Fruit fly (Drosophila melanogaster) whole organism, embryonic: ENCODE data around the gene nAChRalpha3.

ENCODE experiments used
- Atf6 ChIP-seq: fragments of 200-800 bp; sonication (Bioruptor generic); IDR thresholded peaks from 2 replicates; pipeline ENCODE4 v1.3.6; 2022; ENCODE audit warnings: missing biosample characterization, missing genetic modification characterization
- BEAF-32 ChIP-seq: fragments of 200-800 bp; sonication (Bioruptor generic); optimal IDR thresholded peaks from 3 replicates; lab custom pipeline; 2017; ENCODE audit warnings: missing biosample characterization, missing genetic modification characterization, mild to moderate bottlenecking, moderate library complexity, missing genetic modification reagents
- Blimp-1 ChIP-seq: fragments of 200-800 bp; sonication (Bioruptor generic); optimal IDR thresholded peaks from 3 replicates; lab custom pipeline; 2018; ENCODE audit warnings: missing biosample characterization, missing genetic modification characterization, mild to moderate bottlenecking, moderate library complexity, missing genetic modification reagents
- Bteb2 ChIP-seq: fragments of 200-800 bp; sonication (Bioruptor generic); optimal IDR thresholded peaks from 2 replicates; lab custom pipeline; 2016; ENCODE audit warnings: missing biosample characterization, missing genetic modification characterization
- CG1024 ChIP-seq: fragments of 200-800 bp; sonication (Bioruptor generic); IDR thresholded peaks from 2 replicates; pipeline ENCODE4 v1.3.6; 2022; ENCODE audit warnings: missing biosample characterization, missing genetic modification characterization
- CG10431 ChIP-seq: fragments of 200-800 bp; sonication (Bioruptor generic); optimal IDR thresholded peaks from 3 replicates; lab custom pipeline; 2018; ENCODE audit warnings: missing biosample characterization, mild to moderate bottlenecking, missing genetic modification characterization
- CG12155 ChIP-seq: fragments of 200-800 bp; sonication (Bioruptor generic); optimal IDR thresholded peaks from 3 replicates; lab custom pipeline; 2016; ENCODE audit warnings: missing biosample characterization, missing genetic modification characterization
- CG14860 ChIP-seq: fragments of 200-800 bp; sonication (Bioruptor generic); IDR thresholded peaks from 3 replicates; pipeline ENCODE4 v1.3.6; 2022; ENCODE audit warnings: missing biosample characterization, missing genetic modification characterization; ENCODE audit not compliant: partially characterized antibody
- CG15269 ChIP-seq: fragments of 200-800 bp; sonication (Bioruptor generic); optimal IDR thresholded peaks from 2 replicates; lab custom pipeline; 2018; ENCODE audit warnings: missing biosample characterization, mild to moderate bottlenecking, missing genetic modification characterization, moderate library complexity
- CG15514 ChIP-seq: fragments of 200-800 bp; sonication (Bioruptor generic); optimal IDR thresholded peaks from 3 replicates; lab custom pipeline; 2017; ENCODE audit warnings: missing biosample characterization, missing genetic modification characterization, mild to moderate bottlenecking, moderate library complexity, missing genetic modification reagents
- CG1792 ChIP-seq: fragments of 200-800 bp; sonication (Bioruptor generic); optimal IDR thresholded peaks from 2 replicates; lab custom pipeline; 2016; ENCODE audit warnings: missing biosample characterization, missing genetic modification characterization
- CG18619 ChIP-seq: fragments of 200-800 bp; sonication (Bioruptor generic); optimal IDR thresholded peaks from 3 replicates; lab custom pipeline; 2017; ENCODE audit warnings: missing biosample characterization, mild to moderate bottlenecking, missing genetic modification characterization
- CG2116 ChIP-seq: fragments of 200-800 bp; sonication (Bioruptor generic); optimal IDR thresholded peaks from 3 replicates; lab custom pipeline; 2018; ENCODE audit warnings: missing biosample characterization, mild to moderate bottlenecking, missing genetic modification characterization
- CG2889 ChIP-seq: fragments of 200-800 bp; sonication (Bioruptor generic); IDR thresholded peaks from 3 replicates; pipeline ENCODE4 v1.3.6; 2022; ENCODE audit warnings: missing biosample characterization, missing genetic modification characterization
- CG3163 ChIP-seq: fragments of 200-800 bp; sonication (Bioruptor generic); optimal IDR thresholded peaks from 3 replicates; lab custom pipeline; 2016; ENCODE audit warnings: missing biosample characterization, missing genetic modification characterization
- CG3726 ChIP-seq: fragments of 200-800 bp; sonication (Bioruptor generic); IDR thresholded peaks from 3 replicates; pipeline ENCODE4, ENCODE4 v1.3.6; 2022; ENCODE audit warnings: missing biosample characterization, missing genetic modification characterization
- CG3838 ChIP-seq: fragments of 200-800 bp; sonication (Bioruptor generic); optimal IDR thresholded peaks from 3 replicates; lab custom pipeline; 2016; ENCODE audit warnings: missing biosample characterization, missing genetic modification characterization
- CG43689 ChIP-seq: fragments of 200-800 bp; sonication (Bioruptor generic); IDR thresholded peaks from 2 replicates; pipeline ENCODE4 v1.3.6; 2022; ENCODE audit warnings: missing biosample characterization, missing genetic modification characterization
- Dp ChIP-seq: fragments of 200-800 bp; sonication (Bioruptor generic); optimal IDR thresholded peaks from 2 replicates; lab custom pipeline; 2018; ENCODE audit warnings: missing biosample characterization, mild to moderate bottlenecking, missing genetic modification characterization, moderate library complexity
- E2f2 ChIP-seq: fragments of 200-800 bp; sonication (Bioruptor generic); IDR thresholded peaks from 2 replicates; pipeline ENCODE4 v1.3.6; 2022; ENCODE audit warnings: missing biosample characterization, missing genetic modification characterization
- Gug ChIP-seq: fragments of 200-800 bp; sonication (Bioruptor generic); IDR thresholded peaks from 4 replicates; pipeline ENCODE4 v1.3.6; 2022; ENCODE audit warnings: missing biosample characterization, missing genetic modification characterization
- HLH4C ChIP-seq: fragments of 200-800 bp; sonication (Bioruptor generic); IDR thresholded peaks from 3 replicates; pipeline ENCODE4 v1.3.6; 2022; ENCODE audit warnings: missing biosample characterization, missing genetic modification characterization; ENCODE audit not compliant: partially characterized antibody
- HLHmδ ChIP-seq: fragments of 200-800 bp; sonication (Bioruptor generic); optimal IDR thresholded peaks from 2 replicates; lab custom pipeline; 2018; ENCODE audit warnings: missing biosample characterization, mild to moderate bottlenecking, missing genetic modification characterization, moderate library complexity
- Hey ChIP-seq: fragments of 200-800 bp; sonication (Bioruptor generic); optimal IDR thresholded peaks from 3 replicates; lab custom pipeline; 2018; ENCODE audit warnings: missing biosample characterization, mild to moderate bottlenecking, missing genetic modification characterization
- Hr39 ChIP-seq: fragments of >200 bp; optimal IDR thresholded peaks from 2 replicates; lab custom pipeline; 2017
- Sin3A ChIP-seq: fragments of >200 bp; optimal IDR thresholded peaks from 2 replicates; lab custom pipeline; 2018
- ato ChIP-seq: fragments of 200-800 bp; sonication (Bioruptor generic); IDR thresholded peaks from 2 replicates; pipeline ENCODE4 v1.3.6; 2022; ENCODE audit warnings: missing biosample characterization, missing genetic modification characterization; ENCODE audit not compliant: partially characterized antibody
- bsh ChIP-seq, 2 experiments: fragments of 200-800 bp; sonication (Bioruptor generic); optimal IDR thresholded peaks; 2 replicates each; lab custom pipeline; 2017 to 2018; ENCODE audit warnings: mild to moderate bottlenecking in 2 of 2, missing biosample characterization in 2 of 2, missing genetic modification characterization in 2 of 2, moderate library complexity in 1 of 2
- chinmo ChIP-seq: fragments of 200-800 bp; sonication (Bioruptor generic); IDR thresholded peaks from 4 replicates; pipeline ENCODE4 v1.3.6; 2022; ENCODE audit warnings: missing biosample characterization, missing genetic modification characterization; ENCODE audit not compliant: partially characterized antibody
- crol ChIP-seq: fragments of 200-800 bp; sonication (Bioruptor generic); IDR thresholded peaks from 2 replicates; pipeline ENCODE4 v1.3.6; 2022; ENCODE audit warnings: missing biosample characterization, missing genetic modification characterization
- dmrt99B ChIP-seq: fragments of 200-800 bp; sonication (Bioruptor generic); optimal IDR thresholded peaks from 2 replicates; lab custom pipeline; 2018; ENCODE audit warnings: missing biosample characterization, mild to moderate bottlenecking, missing genetic modification characterization, moderate library complexity
- emc ChIP-seq: fragments of 200-800 bp; sonication (Bioruptor generic); optimal IDR thresholded peaks from 2 replicates; lab custom pipeline; 2016; ENCODE audit warnings: missing biosample characterization, missing genetic modification characterization
- fru ChIP-seq: fragments of >200 bp; optimal IDR thresholded peaks from 2 replicates; lab custom pipeline; 2017
- gem ChIP-seq: fragments of 200-800 bp; sonication (Bioruptor generic); optimal IDR thresholded peaks from 2 replicates; lab custom pipeline; 2019; ENCODE audit warnings: missing biosample characterization, mild to moderate bottlenecking, missing genetic modification characterization, moderate library complexity
- kni ChIP-seq: fragments of 200-800 bp; sonication (Bioruptor generic); optimal IDR thresholded peaks from 3 replicates; lab custom pipeline; 2017; ENCODE audit warnings: mild to moderate bottlenecking, missing biosample characterization, missing genetic modification reagents, missing genetic modification characterization
- lilli ChIP-seq: fragments of 200-800 bp; sonication (Bioruptor generic); optimal IDR thresholded peaks from 3 replicates; lab custom pipeline; 2016; ENCODE audit warnings: missing biosample characterization, missing genetic modification characterization
- mam ChIP-seq: fragments of 200-800 bp; sonication (Bioruptor generic); optimal IDR thresholded peaks from 3 replicates; lab custom pipeline; 2016; ENCODE audit warnings: missing biosample characterization, missing genetic modification characterization
- mirr ChIP-seq: fragments of 200-800 bp; sonication (Bioruptor generic); optimal IDR thresholded peaks from 3 replicates; lab custom pipeline; 2018; ENCODE audit warnings: missing biosample characterization, mild to moderate bottlenecking, missing genetic modification characterization
- nom ChIP-seq: fragments of 200-800 bp; sonication (Bioruptor generic); optimal IDR thresholded peaks from 2 replicates; lab custom pipeline; 2017; ENCODE audit warnings: missing biosample characterization, missing genetic modification characterization, mild to moderate bottlenecking, moderate library complexity, missing genetic modification reagents
- odd ChIP-seq: fragments of 200-800 bp; sonication (Bioruptor generic); optimal IDR thresholded peaks from 2 replicates; lab custom pipeline; 2017; ENCODE audit warnings: missing biosample characterization, mild to moderate bottlenecking, missing genetic modification characterization
- onecut ChIP-seq: fragments of 200-800 bp; sonication (Bioruptor generic); IDR thresholded peaks from 2 replicates; pipeline ENCODE4 v1.3.6; 2022; ENCODE audit warnings: missing biosample characterization, missing genetic modification characterization
- pb ChIP-seq: fragments of 200-800 bp; sonication (Bioruptor generic); optimal IDR thresholded peaks from 3 replicates; lab custom pipeline; 2016; ENCODE audit warnings: missing biosample characterization, missing genetic modification characterization
- ranshi ChIP-seq: fragments of 200-800 bp; sonication (Bioruptor generic); IDR thresholded peaks from 2 replicates; pipeline ENCODE4 v1.3.6; 2022; ENCODE audit warnings: missing biosample characterization, missing genetic modification characterization
- repo ChIP-seq: fragments of 200-800 bp; sonication (Bioruptor generic); optimal IDR thresholded peaks from 2 replicates; lab custom pipeline; 2016; ENCODE audit warnings: missing biosample characterization, missing genetic modification characterization
- salm ChIP-seq: fragments of 200-800 bp; sonication (Bioruptor generic); optimal IDR thresholded peaks from 2 replicates; lab custom pipeline; 2018; ENCODE audit warnings: missing biosample characterization, mild to moderate bottlenecking, missing genetic modification characterization
- stc ChIP-seq: fragments of 200-800 bp; sonication (Bioruptor generic); IDR thresholded peaks from 2 replicates; pipeline ENCODE4 v1.3.6; 2022; ENCODE audit warnings: missing biosample characterization, missing genetic modification characterization
- sug ChIP-seq: fragments of 200-800 bp; optimal IDR thresholded peaks from 2 replicates; lab custom pipeline; 2019; ENCODE audit warnings: missing biosample characterization, mild to moderate bottlenecking, missing genetic modification characterization, moderate library complexity
- tin ChIP-seq: fragments of 200-800 bp; sonication (Bioruptor generic); optimal IDR thresholded peaks from 3 replicates; lab custom pipeline; 2016; ENCODE audit warnings: missing biosample characterization, missing genetic modification characterization
- vvl ChIP-seq: fragments of 200-800 bp; sonication (Bioruptor generic); IDR thresholded peaks from 2 replicates; pipeline ENCODE4 v1.3.6; 2022; ENCODE audit warnings: missing biosample characterization, missing genetic modification characterization

Gene nAChRalpha3

DNA sequence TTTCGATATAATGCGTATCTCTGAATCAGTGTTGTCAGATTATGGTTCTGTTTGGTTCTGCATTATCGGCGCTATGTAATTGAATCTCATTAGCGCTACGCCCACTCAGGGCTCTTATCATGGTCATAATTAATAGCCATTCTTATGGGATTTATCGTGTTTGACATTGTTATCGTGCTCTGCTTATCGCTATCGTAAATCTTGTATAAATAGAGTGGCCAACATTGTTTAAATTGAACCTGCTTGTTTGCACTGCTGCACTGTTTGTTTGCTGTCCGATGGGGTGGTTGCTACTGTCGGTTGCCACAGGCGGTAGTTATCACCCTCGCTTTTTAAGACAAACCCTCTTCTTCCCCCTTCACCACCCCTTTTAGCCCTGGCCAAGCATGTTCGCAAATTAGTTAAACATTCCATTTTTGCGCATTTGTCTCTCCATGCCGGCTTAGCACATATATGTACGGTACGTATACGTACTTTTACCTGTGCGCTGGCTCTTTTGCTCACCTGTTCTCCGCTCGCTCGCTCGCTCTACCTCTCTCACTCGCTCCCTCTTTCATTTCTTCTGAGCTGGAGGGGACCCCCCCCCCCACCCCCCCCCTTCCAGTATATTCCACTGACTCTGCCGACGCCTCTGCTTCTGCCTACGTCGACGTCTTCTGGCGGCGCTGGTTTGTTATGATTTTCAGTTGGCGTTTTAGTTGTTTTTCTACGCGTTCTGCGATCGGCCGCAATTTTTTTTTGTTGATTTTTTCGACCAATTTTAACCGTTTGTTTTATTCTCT, 136.9 kb downstream of the nAChRalpha3 start (continued):
- TF ChIP-seq chinmo (GFP tag; lab: Robert Waterston, UW) (0 out of 4 replicates have a peak, but pooled peaks have one; percentile 58), CG1024 (GFP tag; lab: Robert Waterston, UW) (peak; percentile 19; the same call in 1 of the 2 replicates), crol (GFP tag; lab: Robert Waterston, UW) (peak; percentile 98), Atf6 (peak; percentile 24; the same call in 1 of the 2 replicates), Sin3A (no peak), Hey (tag; lab: Kevin White, UChicago) (peak; percentile 35), stc (GFP tag; lab: Robert Waterston, UW) (peak; percentile 58; the same call in 1 of the 2 replicates), CG3163 (GFP tag; lab: Kevin White, UChicago) (peak; percentile 5), salm (tag; lab: Kevin White, UChicago) (peak; percentile 53), gem (tag; lab: Kevin White, UChicago) (peak; percentile 55), CG1792 (GFP tag; lab: Kevin White, UChicago) (no peak), lilli (GFP tag; lab: Kevin White, UChicago) (peak; percentile 27), dmrt99B (tag; lab: Kevin White, UChicago) (peak; percentile 24), repo (GFP tag; lab: Kevin White, UChicago) (peak; percentile 26), tin (GFP tag; lab: Kevin White, UChicago) (no peak), CG2889 (GFP tag; lab: Robert Waterston, UW) (no peak), kni (GFP tag; lab: Kevin White, UChicago) (peak; percentile 23), mam (GFP tag; lab: Kevin White, UChicago) (no peak), sug (peak; percentile 42), fru (no peak), HLH4C (GFP tag; lab: Robert Waterston, UW) (no peak), Dp (no peak), vvl (peak; percentile 31; the same call in 1 of the 2 replicates), onecut (peak; percentile 67), CG3726 (GFP tag; lab: Robert Waterston, UW) (no peak), Blimp-1 (GFP tag; lab: Kevin White, UChicago) (peak; percentile 54), pb (GFP tag; lab: Kevin White, UChicago) (no peak), ranshi (peak; percentile 43; the same call in 1 of the 2 replicates), ato (GFP tag; lab: Robert Waterston, UW) (no peak), emc (GFP tag; lab: Kevin White, UChicago) (no peak), mirr (GFP tag; lab: Kevin White, UChicago) (peak; percentile 72), CG18619 (peak; percentile 49), Hr39 (lab: Kevin White, UChicago) (peak; percentile 20), CG14860 (GFP tag; lab: Robert Waterston, UW) (no peak), odd (peak; percentile 79), CG15269 (tag; lab: Kevin White, UChicago) (peak; percentile 0), CG2116 (GFP tag; lab: Kevin White, UChicago) (peak; percentile 32), CG3838 (peak; percentile 12), nom (GFP tag; lab: Kevin White, UChicago) (peak; percentile 70), Gug (GFP tag; lab: Robert Waterston, UW) (no peak), CG12155 (GFP tag; lab: Kevin White, UChicago) (peak; percentile 7), CG10431 (GFP tag; lab: Kevin White, UChicago) (peak; percentile 23), BEAF-32 (GFP tag; lab: Kevin White, UChicago) (no peak), E2f2 (GFP tag; lab: Robert Waterston, UW) (peak; percentile 17; the same call in 1 of the 2 replicates), Bteb2 (GFP tag; lab: Kevin White, UChicago) (no peak), HLHmδ (GFP tag; lab: Kevin White, UChicago) (peak; percentile 79), CG15514 (GFP tag; lab: Kevin White, UChicago) (peak; percentile 39), bsh (GFP tag; optimal IDR thresholded peaks at IDR 0.05; lab: Kevin White, UChicago) (peak in 1 of 2 experiments; percentile 64), CG43689 (GFP tag; lab: Robert Waterston, UW) (no peak)
